Fruit fly (Drosophila melanogaster): Measurements from ENCODE around the gene CG5177.

DNA sequence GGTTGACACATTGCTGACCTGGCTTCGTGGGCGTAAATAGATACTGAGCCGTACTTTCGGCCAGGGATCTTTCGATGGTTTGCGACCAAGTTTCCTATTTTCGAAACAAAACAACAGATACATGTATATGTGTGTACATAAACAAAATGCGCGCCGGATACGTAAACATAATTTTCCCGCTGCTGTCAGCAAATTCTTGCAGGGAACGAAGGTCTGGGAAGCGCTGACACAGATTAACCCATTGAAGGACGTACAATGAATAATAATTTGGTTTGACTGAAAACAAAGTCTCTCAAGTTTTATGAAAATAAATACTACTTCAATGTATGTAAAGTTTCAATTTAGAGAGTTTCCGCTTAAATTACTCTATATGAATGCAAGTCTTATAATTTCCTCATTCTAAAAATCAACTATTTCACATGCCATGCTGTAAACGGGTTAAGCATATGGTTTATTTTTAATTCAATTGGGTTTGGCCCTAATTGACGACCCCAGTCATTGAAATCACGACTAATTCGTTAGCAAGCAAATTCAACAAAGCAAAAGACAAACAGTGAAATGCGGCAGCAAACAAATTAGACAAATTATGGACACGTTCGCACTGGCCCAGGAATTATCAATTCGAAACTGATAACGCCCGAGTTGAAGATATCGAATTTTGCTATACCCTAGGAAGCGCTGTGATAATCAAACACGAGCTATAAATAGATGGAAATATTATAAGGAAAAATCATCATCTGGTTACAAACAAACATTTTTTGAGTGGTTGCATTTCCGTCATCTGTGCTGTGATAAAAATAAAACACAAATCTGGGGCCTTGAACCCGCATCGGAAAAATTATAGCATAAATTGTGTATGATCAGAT, 18.2 kb upstream of the CG5177 start:
- no peak for TF ChIP-seq Deaf1 (tag; optimal IDR thresholded peaks at IDR 0.05)
- TF ChIP-seq tgo (GFP tag; IDR thresholded peaks at IDR 0.05): no peak
- no peak for TF ChIP-seq CG2116 (GFP tag; optimal IDR thresholded peaks at IDR 0.05)
- no peak for TF ChIP-seq BEAF-32 (GFP tag; optimal IDR thresholded peaks at IDR 0.05)

All from whole organism, embryonic.